Worm (Caenorhabditis elegans): ENCODE measurements around the gene W06G6.17.
A peak's percentile ranks its signal among the peaks of the same experiment; 100 is the strongest.

The W06G6.17 gene

ce11 chrV:16600623-16601022, 44.4 kb downstream of the W06G6.17 start, which contains the start of gene T03E6.9:
Gene T03E6.9 (minus strand): TSS chrV:16600723.
- no peak for TF ChIP-seq fax-1 (tag; optimal IDR thresholded peaks at IDR 0.05)
- no peak for TF ChIP-seq fkh-6 (tag; optimal IDR thresholded peaks at IDR 0.05)
- no peak for TF ChIP-seq C38D4.7 (GFP tag; optimal IDR thresholded peaks at IDR 0.05)
- TF ChIP-seq pros-1 (tag; optimal IDR thresholded peaks at IDR 0.05): no peak
- TF ChIP-seq nfya-1 (tag; optimal IDR thresholded peaks at IDR 0.05): no peak
- TF ChIP-seq pqm-1 (tag; optimal IDR thresholded peaks at IDR 0.05): no peak
- TF ChIP-seq syd-9 (tag; optimal IDR thresholded peaks at IDR 0.05): no peak
- TF ChIP-seq lin-11 (tag; optimal IDR thresholded peaks at IDR 0.05): no peak
- TF ChIP-seq rnt-1 (tag; optimal IDR thresholded peaks at IDR 0.05): no peak
- TF ChIP-seq Y22D7AL.16 (tag; optimal IDR thresholded peaks at IDR 0.05): no peak
- TF ChIP-seq pha-2 (tag; optimal IDR thresholded peaks at IDR 0.05): no peak
- TF ChIP-seq sdc-2 (tag; optimal IDR thresholded peaks at IDR 0.05): no peak
- TF ChIP-seq pag-3 (tag; optimal IDR thresholded peaks at IDR 0.05; ENCODE audit: borderline replicate concordance): no peak
- TF ChIP-seq ceh-30 (tag; optimal IDR thresholded peaks at IDR 0.05): no peak
- no peak for TF ChIP-seq madf-2 (tag; optimal IDR thresholded peaks at IDR 0.05)
- TF ChIP-seq lim-6 (tag; optimal IDR thresholded peaks at IDR 0.05): no peak

ce11 chrV:16599835-16600234, 45.2 kb downstream of the W06G6.17 start:
- TF ChIP-seq nfya-1 (tag; optimal IDR thresholded peaks at IDR 0.05) (peak; percentile 64), ama-1 (optimal IDR thresholded peaks at IDR 0.05) (no peak)

- TF ChIP-seq hlh-30 (tag; optimal IDR thresholded peaks at IDR 0.05; ENCODE audit: insufficient read depth): peak; percentile 84
- peak; percentile 13 for TF ChIP-seq rnt-1 (tag; optimal IDR thresholded peaks at IDR 0.05)
- TF ChIP-seq ahr-1 (tag; optimal IDR thresholded peaks at IDR 0.05): no peak
- no peak for TF ChIP-seq sox-4 (tag; optimal IDR thresholded peaks at IDR 0.05)
- peak; percentile 5 for TF ChIP-seq pat-9 (tag; optimal IDR thresholded peaks at IDR 0.05)
- no peak for TF ChIP-seq ceh-48 (tag; optimal IDR thresholded peaks at IDR 0.05)
- TF ChIP-seq hlh-8 (tag; optimal IDR thresholded peaks at IDR 0.05): peak; percentile 28
Observed at ce11 chrV:16598437-16598836, 46.6 kb downstream of the W06G6.17 start.

ce11 chrV:16596102-16596501, 48.9 kb downstream of the W06G6.17 start:
- no peak for TF ChIP-seq unc-3 (GFP tag; conservative IDR thresholded peaks at IDR 0.05)
- TF ChIP-seq unc-3 (tag; optimal IDR thresholded peaks at IDR 0.05): no peak
- TF ChIP-seq elt-2 (tag; optimal IDR thresholded peaks at IDR 0.05): peak; percentile 50

- TF ChIP-seq elt-2 (tag; optimal IDR thresholded peaks at IDR 0.05) (peak; percentile 82), sox-4 (tag; optimal IDR thresholded peaks at IDR 0.05) (no peak), unc-55 (GFP tag; optimal IDR thresholded peaks at IDR 0.05) (no peak), zip-5 (tag; optimal IDR thresholded peaks at IDR 0.05) (no peak), pha-2 (tag; optimal IDR thresholded peaks at IDR 0.05) (no peak), nfya-1 (tag; optimal IDR thresholded peaks at IDR 0.05) (no peak), sox-2 (GFP tag; IDR thresholded peaks at IDR 0.05) (no peak), hlh-8 (tag; optimal IDR thresholded peaks at IDR 0.05) (no peak), ceh-24 (tag; optimal IDR thresholded peaks at IDR 0.05) (no peak)
Observed at ce11 chrV:16595140-16595791, 49.8 kb downstream of the W06G6.17 start, which contains the start of gene cpl-1. Gene cpl-1 (minus strand): TSS chrV:16595346.

Measured in whole organism, late embryonic.